Worm (Caenorhabditis elegans) whole organism, L4 larva: ENCODE measurements around the gene pdi-2.

Source experiments
- D1046.2 ChIP-seq: fragments of 200-800 bp; sonication (Bioruptor generic); IDR thresholded peaks from 2 replicates; pipeline ENCODE4 v1.3.6; 2022; ENCODE audit warnings: missing genetic modification characterization, missing compliant biosample characterization
- F44E2.7 ChIP-seq: fragments of 200-800 bp; sonication (Bioruptor generic); IDR thresholded peaks from 2 replicates; pipeline ENCODE4 v2.1.2; 2022; ENCODE audit warnings: missing genetic modification characterization, missing compliant biosample characterization
- T26A8.4 ChIP-seq: fragments of 200-800 bp; sonication (Bioruptor generic); IDR thresholded peaks from 2 replicates; pipeline ENCODE4 v1.3.6; 2022; ENCODE audit warnings: missing genetic modification characterization, missing compliant biosample characterization
- Y48G9A.11 ChIP-seq: fragments of 200-800 bp; sonication (Bioruptor generic); IDR thresholded peaks from 2 replicates; pipeline ENCODE4 v1.3.6; 2022; ENCODE audit warnings: missing genetic modification reagents, missing genetic modification characterization, missing compliant biosample characterization
- Y75B8A.6 ChIP-seq: fragments of 200-800 bp; sonication (Bioruptor generic); IDR thresholded peaks from 2 replicates; pipeline ENCODE4 v1.3.6; 2022; ENCODE audit warnings: missing genetic modification reagents, missing genetic modification characterization, missing compliant biosample characterization
- ZK337.2 ChIP-seq: fragments of 200-800 bp; sonication (Bioruptor generic); IDR thresholded peaks from 2 replicates; pipeline ENCODE4 v1.3.6; 2022; ENCODE audit warnings: missing genetic modification reagents, missing genetic modification characterization, missing compliant biosample characterization
- aha-1 ChIP-seq: fragments of 150-350 bp; peaks from one replicate; lab custom pipeline; 2014; ENCODE audit warnings: missing biosample characterization, missing genetic modification characterization
- aly-2 ChIP-seq: sonication (generic microtip); optimal IDR thresholded peaks from 2 replicates; lab custom pipeline; 2018; ENCODE audit warnings: missing biosample characterization, missing genetic modification characterization
- ama-1 ChIP-seq: fragments of 150-350 bp; optimal IDR thresholded peaks from 2 replicates; lab custom pipeline; 2014; ENCODE audit warnings: inconsistent platforms, mixed read lengths
- ceh-28 ChIP-seq: fragments of 150-350 bp; optimal IDR thresholded peaks from 2 replicates; lab custom pipeline; 2014; ENCODE audit warnings: missing biosample characterization, missing genetic modification reagents, missing genetic modification characterization
- ceh-32 ChIP-seq: sonication (generic microtip); optimal IDR thresholded peaks from 2 replicates; lab custom pipeline; 2016; ENCODE audit warnings: mild to moderate bottlenecking, missing genetic modification characterization, missing compliant biosample characterization; ENCODE audit not compliant: poor library complexity
- ceh-44 ChIP-seq: fragments of 200-800 bp; sonication (Bioruptor generic); IDR thresholded peaks from 2 replicates; pipeline ENCODE4 v1.3.6; 2022; ENCODE audit warnings: missing genetic modification reagents, missing genetic modification characterization, missing compliant biosample characterization
- ceh-82 ChIP-seq: sonication (generic microtip); optimal IDR thresholded peaks from 2 replicates; lab custom pipeline; 2017; ENCODE audit warnings: missing biosample characterization, missing genetic modification characterization
- daf-16 ChIP-seq, 3 experiments: sonication (generic microtip); optimal IDR thresholded peaks; 2 replicates each; lab custom pipeline; 2016 to 2017; ENCODE audit warnings: missing genetic modification characterization in 3 of 3, missing genetic modification reagents in 3 of 3, mild to moderate bottlenecking in 2 of 3, missing compliant biosample characterization in 2 of 3, missing biosample characterization in 1 of 3, moderate library complexity in 1 of 3
- dmd-6 ChIP-seq: fragments of 200-800 bp; sonication (Bioruptor generic); IDR thresholded peaks from 2 replicates; pipeline ENCODE4 v1.3.6; 2022; ENCODE audit warnings: missing genetic modification reagents, missing genetic modification characterization, missing compliant biosample characterization
- dmd-8 ChIP-seq: fragments of 200-800 bp; sonication (Bioruptor generic); IDR thresholded peaks from 2 replicates; pipeline ENCODE4 v1.3.6; 2022; ENCODE audit warnings: missing genetic modification characterization, missing compliant biosample characterization
- dmd-9 ChIP-seq: fragments of 200-800 bp; sonication (Bioruptor generic); IDR thresholded peaks from 2 replicates; pipeline ENCODE4 v1.3.6; 2022; ENCODE audit warnings: missing genetic modification reagents, missing genetic modification characterization, missing compliant biosample characterization
- duxl-1 ChIP-seq: sonication (generic microtip); optimal IDR thresholded peaks from 2 replicates; lab custom pipeline; 2016; ENCODE audit warnings: mild to moderate bottlenecking, missing genetic modification characterization, moderate library complexity, missing compliant biosample characterization; ENCODE audit not compliant: poor library complexity
- dve-1 ChIP-seq: sonication (generic microtip); optimal IDR thresholded peaks from 2 replicates; lab custom pipeline; 2017; ENCODE audit warnings: antibody characterized with exemption, mild to moderate bottlenecking, missing genetic modification characterization, missing compliant biosample characterization; ENCODE audit not compliant: insufficient read depth
- fos-1 ChIP-seq: fragments of 150-350 bp; optimal IDR thresholded peaks from 2 replicates; lab custom pipeline; 2014; ENCODE audit warnings: missing biosample characterization, missing genetic modification characterization
- gei-8 ChIP-seq: fragments of 200-800 bp; sonication (Bioruptor generic); optimal IDR thresholded peaks from 2 replicates; lab custom pipeline; 2018; ENCODE audit warnings: mild to moderate bottlenecking, missing genetic modification characterization, missing compliant biosample characterization
- hlh-11 ChIP-seq: fragments of 200-800 bp; sonication (Bioruptor generic); optimal IDR thresholded peaks from 2 replicates; lab custom pipeline; 2018; ENCODE audit warnings: mild to moderate bottlenecking, missing genetic modification characterization, missing compliant biosample characterization
- hlh-30 ChIP-seq: sonication (generic microtip); optimal IDR thresholded peaks from 2 replicates; lab custom pipeline; 2017; ENCODE audit warnings: antibody characterized with exemption, mild to moderate bottlenecking, missing genetic modification characterization, missing compliant biosample characterization; ENCODE audit not compliant: insufficient read depth
- lim-7 ChIP-seq: fragments of 200-800 bp; sonication (Bioruptor generic); IDR thresholded peaks from 2 replicates; pipeline ENCODE4 v1.3.6; 2022; ENCODE audit warnings: missing genetic modification characterization, missing compliant biosample characterization
- lin-13 ChIP-seq: fragments of 150-350 bp; optimal IDR thresholded peaks from 2 replicates; lab custom pipeline; 2014; ENCODE audit warnings: missing biosample characterization, missing genetic modification reagents, missing genetic modification characterization
- lin-15B ChIP-seq: fragments of 150-350 bp; sonication (generic microtip); optimal IDR thresholded peaks from 3 replicates; lab custom pipeline; 2014; ENCODE audit warnings: missing biosample characterization, missing genetic modification characterization
- lin-29 ChIP-seq: fragments of 200-800 bp; sonication (Bioruptor generic); IDR thresholded peaks from 2 replicates; pipeline ENCODE4 v1.3.6; 2022; ENCODE audit warnings: missing genetic modification reagents, missing genetic modification characterization, missing compliant biosample characterization
- lin-38 ChIP-seq: fragments of 200-800 bp; sonication (Bioruptor generic); IDR thresholded peaks from 2 replicates; pipeline ENCODE4 v1.3.6; 2022; ENCODE audit warnings: missing genetic modification reagents, missing genetic modification characterization, missing compliant biosample characterization
- lin-39 ChIP-seq: fragments of 150-350 bp; optimal IDR thresholded peaks from 2 replicates; lab custom pipeline; 2014; ENCODE audit warnings: missing biosample characterization, missing genetic modification reagents, missing genetic modification characterization
- lsy-2 ChIP-seq, 2 experiments: fragments of 150-350 bp in 1 of 2; sonication (generic microtip) in 1 of 2; optimal IDR thresholded peaks; 2 replicates each; lab custom pipeline; 2014 to 2017; ENCODE audit warnings: missing biosample characterization in 2 of 2, missing genetic modification characterization in 2 of 2
- madf-9 ChIP-seq: fragments of 200-800 bp; sonication (Bioruptor generic); conservative IDR thresholded peaks from 2 replicates; pipeline ENCODE4 v1.3.6; 2022; ENCODE audit warnings: missing genetic modification reagents, missing genetic modification characterization, missing compliant biosample characterization
- mdt-29 ChIP-seq: fragments of 200-800 bp; sonication (Bioruptor generic); IDR thresholded peaks from 2 replicates; pipeline ENCODE4 v1.3.6; 2022; ENCODE audit warnings: missing genetic modification reagents, missing genetic modification characterization, missing compliant biosample characterization
- mxl-3 ChIP-seq: fragments of 200-800 bp; sonication (Bioruptor generic); optimal IDR thresholded peaks from 2 replicates; lab custom pipeline; 2018; ENCODE audit warnings: mild to moderate bottlenecking, missing genetic modification characterization, missing compliant biosample characterization
- nhr-102 ChIP-seq: sonication (generic microtip); optimal IDR thresholded peaks from 2 replicates; lab custom pipeline; 2016; ENCODE audit warnings: mild to moderate bottlenecking, missing genetic modification characterization, moderate library complexity, missing compliant biosample characterization
- nhr-111 ChIP-seq: fragments of 200-800 bp; sonication (Bioruptor generic); optimal IDR thresholded peaks from 2 replicates; lab custom pipeline; 2018; ENCODE audit warnings: mild to moderate bottlenecking, missing genetic modification characterization, missing compliant biosample characterization
- nhr-28 ChIP-seq: fragments of 150-350 bp; optimal IDR thresholded peaks from 2 replicates; lab custom pipeline; 2014; ENCODE audit warnings: missing biosample characterization, missing genetic modification characterization
- nhr-41 ChIP-seq: fragments of 200-800 bp; sonication (Bioruptor generic); IDR thresholded peaks from 2 replicates; pipeline ENCODE4 v1.3.6; 2022; ENCODE audit warnings: missing genetic modification reagents, missing genetic modification characterization, missing compliant biosample characterization
- nhr-48 ChIP-seq: sonication (generic microtip); optimal IDR thresholded peaks from 2 replicates; lab custom pipeline; 2016; ENCODE audit warnings: mild to moderate bottlenecking, missing genetic modification characterization, missing compliant biosample characterization
- nhr-77 ChIP-seq: fragments of 150-350 bp; optimal IDR thresholded peaks from 2 replicates; lab custom pipeline; 2014; ENCODE audit warnings: missing biosample characterization, missing genetic modification characterization
- pha-4 ChIP-seq, 2 experiments: fragments of 150-350 bp in 1 of 2; fragments of 200-800 bp in 1 of 2; sonication (Bioruptor generic) in 1 of 2; IDR thresholded peaks in 1 of 2; optimal IDR thresholded peaks in 1 of 2; 2 replicates each; pipeline versions ENCODE4 v1.3.6 to Lab custom; 2014 to 2022; ENCODE audit warnings: missing genetic modification characterization in 2 of 2, missing genetic modification reagents in 2 of 2, missing biosample characterization in 1 of 2, missing compliant biosample characterization in 1 of 2
- pqm-1 ChIP-seq: sonication (generic microtip); optimal IDR thresholded peaks from 2 replicates; lab custom pipeline; 2017; ENCODE audit warnings: missing biosample characterization, missing genetic modification characterization
- rbr-2 ChIP-seq: sonication (generic microtip); optimal IDR thresholded peaks from 2 replicates; lab custom pipeline; 2016; ENCODE audit warnings: missing genotype, missing genetic modification characterization, missing compliant biosample characterization
- snpc-4 ChIP-seq: fragments of 150-350 bp; optimal IDR thresholded peaks from 2 replicates; lab custom pipeline; 2014; ENCODE audit warnings: missing biosample characterization, missing genetic modification characterization
- spr-3 ChIP-seq: fragments of 200-800 bp; sonication (Bioruptor generic); optimal IDR thresholded peaks from 2 replicates; lab custom pipeline; 2018; ENCODE audit warnings: mild to moderate bottlenecking, missing genetic modification characterization, missing compliant biosample characterization
- tra-1 ChIP-seq: fragments of 200-800 bp; sonication (Bioruptor generic); IDR thresholded peaks from 2 replicates; pipeline ENCODE4 v1.3.6; 2022; ENCODE audit warnings: missing genetic modification reagents, missing genetic modification characterization, missing compliant biosample characterization
- zag-1 ChIP-seq: fragments of 150-350 bp; optimal IDR thresholded peaks from 2 replicates; lab custom pipeline; 2014; ENCODE audit warnings: missing biosample characterization, missing genetic modification characterization
- zip-11 ChIP-seq: fragments of 200-800 bp; sonication (Bioruptor generic); IDR thresholded peaks from 2 replicates; pipeline ENCODE4 v1.3.6; 2022; ENCODE audit warnings: missing genetic modification characterization, missing compliant biosample characterization
- ztf-11 ChIP-seq: fragments of 150-350 bp; optimal IDR thresholded peaks from 2 replicates; lab custom pipeline; 2014; ENCODE audit warnings: missing biosample characterization, missing genetic modification characterization
- ztf-7 ChIP-seq: fragments of 150-350 bp; optimal IDR thresholded peaks from 2 replicates; lab custom pipeline; 2014; ENCODE audit warnings: missing biosample characterization, missing genetic modification characterization

The pdi-2 gene

DNA sequence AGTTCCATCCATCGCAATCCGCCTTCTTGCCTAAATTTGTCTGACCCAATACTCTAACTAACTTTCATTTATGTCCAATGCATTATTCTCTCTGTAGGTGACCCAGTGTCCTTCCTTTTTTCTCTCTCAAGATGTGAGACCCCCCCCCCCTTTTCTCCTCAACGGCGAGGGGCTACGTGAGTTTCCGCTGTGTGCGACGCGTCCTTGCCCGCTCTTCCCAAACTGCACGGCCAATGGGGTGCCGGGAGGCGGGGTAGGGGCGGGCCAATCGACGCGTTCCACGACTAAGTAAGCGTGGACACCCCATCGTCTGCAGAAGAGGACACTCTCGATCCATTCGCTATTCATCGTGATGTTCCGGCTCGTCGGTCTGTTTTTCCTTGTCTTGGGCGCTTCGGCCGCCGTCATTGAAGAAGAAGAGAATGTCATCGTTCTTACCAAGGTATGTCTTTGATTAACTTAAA is at the start of gene pdi-2 (continued):
- no peak for TF ChIP-seq lin-15B (tag; lab: Kevin White, UChicago)
- TF ChIP-seq dmd-8 (GFP tag; lab: Robert Waterston, UW) = 0 out of 2 replicates have a peak, but pooled peaks have one; percentile 29
- TF ChIP-seq fos-1 (tag; lab: Kevin White, UChicago) = no peak
- peak; percentile 33 for TF ChIP-seq nhr-77

DNA sequence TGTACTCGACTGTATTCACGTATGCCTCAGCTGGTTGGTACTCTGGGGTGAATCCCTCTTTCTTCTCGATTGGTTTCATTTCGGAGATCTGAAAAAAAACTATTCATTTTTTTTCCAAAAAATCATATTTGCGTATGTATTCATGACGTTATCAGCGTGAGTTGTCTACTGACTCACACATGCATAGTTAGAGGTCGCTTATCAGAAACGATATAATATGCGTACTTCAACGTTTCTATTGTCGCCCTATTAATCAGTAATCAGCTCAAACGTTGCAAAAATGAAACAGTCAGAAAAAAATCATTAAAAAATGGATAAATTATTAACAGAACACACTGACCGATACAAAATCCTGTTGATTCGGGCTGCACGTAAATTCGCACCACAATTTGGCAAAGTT is 45.5 kb upstream of the pdi-2 start:
- no peak for TF ChIP-seq ama-1
- TF ChIP-seq nhr-77 = peak; percentile 22
- no peak for TF ChIP-seq pha-4 (GFP tag; IDR thresholded peaks at IDR 0.05; lab: Robert Waterston, UW)
- no peak for TF ChIP-seq pha-4 (tag; optimal IDR thresholded peaks at IDR 0.05; lab: Kevin White, UChicago)
- TF ChIP-seq Y48G9A.11 (GFP tag; lab: Robert Waterston, UW) = no peak
- TF ChIP-seq nhr-111 (GFP tag; lab: Kevin White, UChicago) = no peak
- TF ChIP-seq rbr-2 = no peak
- TF ChIP-seq lin-39 = no peak
- TF ChIP-seq ceh-44 = no peak
- no peak for TF ChIP-seq mdt-29 (GFP tag; lab: Robert Waterston, UW)
- no peak for TF ChIP-seq Y75B8A.6 (GFP tag; lab: Robert Waterston, UW)
- TF ChIP-seq lim-7 (GFP tag; lab: Robert Waterston, UW) = no peak
- no peak for TF ChIP-seq lin-38
- no peak for TF ChIP-seq D1046.2
- no peak for TF ChIP-seq zag-1 (tag; lab: Kevin White, UChicago)
- no peak for TF ChIP-seq dmd-9
- no peak for TF ChIP-seq duxl-1 (tag; lab: Kevin White, UChicago)
- TF ChIP-seq dmd-6 (GFP tag; lab: Robert Waterston, UW) = peak; percentile 60
- TF ChIP-seq ztf-11 (tag; lab: Kevin White, UChicago) = no peak
- peak; percentile 33 for TF ChIP-seq hlh-11 (tag; lab: Kevin White, UChicago)
- TF ChIP-seq nhr-48 = no peak
- peak; percentile 41 for TF ChIP-seq nhr-28 (tag; lab: Kevin White, UChicago)
- TF ChIP-seq daf-16 (GFP tag; optimal IDR thresholded peaks at IDR 0.05; lab: Kevin White, UChicago) = no peak
- peak; percentile 38 for TF ChIP-seq daf-16 (tag; optimal IDR thresholded peaks at IDR 0.05; lab: Kevin White, UChicago)
- TF ChIP-seq gei-8 = no peak
- no peak for TF ChIP-seq F44E2.7 (GFP tag; lab: Robert Waterston, UW)
- no peak for TF ChIP-seq ztf-7
- TF ChIP-seq lsy-2 (tag; optimal IDR thresholded peaks at IDR 0.05; lab: Kevin White, UChicago) = no peak
- no peak for TF ChIP-seq hlh-30 (tag; lab: Kevin White, UChicago)
- no peak for TF ChIP-seq dmd-8 (GFP tag; lab: Robert Waterston, UW)
- no peak for TF ChIP-seq ZK337.2
- TF ChIP-seq tra-1 (GFP tag; lab: Robert Waterston, UW) = no peak
- TF ChIP-seq lin-29 (GFP tag; lab: Robert Waterston, UW) = no peak
- no peak for TF ChIP-seq aly-2 (tag; lab: Kevin White, UChicago)
- TF ChIP-seq snpc-4 (tag; lab: Kevin White, UChicago) = no peak
- no peak for TF ChIP-seq nhr-102 (tag; lab: Kevin White, UChicago)
- no peak for TF ChIP-seq T26A8.4
- TF ChIP-seq lin-13 (GFP tag; lab: Kevin White, UChicago) = no peak
- no peak for TF ChIP-seq zip-11
- TF ChIP-seq ceh-32 (tag; lab: Kevin White, UChicago) = no peak
- TF ChIP-seq aha-1 (tag; lab: Kevin White, UChicago) = no peak
- TF ChIP-seq mxl-3 (GFP tag; lab: Kevin White, UChicago) = peak; percentile 30
- TF ChIP-seq nhr-41 (GFP tag; lab: Robert Waterston, UW) = no peak
- no peak for TF ChIP-seq ceh-28 (tag; lab: Kevin White, UChicago)
- no peak for TF ChIP-seq madf-9
- TF ChIP-seq ceh-82 = no peak
- TF ChIP-seq dve-1 (tag; lab: Kevin White, UChicago) = peak; percentile 45
- TF ChIP-seq spr-3 (GFP tag; lab: Kevin White, UChicago) = no peak
- peak; percentile 83 for TF ChIP-seq pqm-1
